Fruit fly (Drosophila melanogaster) whole organism, embryonic: Measurements from ENCODE around the gene eIF2Bepsilon.

Source experiments
- Antp ChIP-seq: fragments of 200-800 bp; sonication (Bioruptor generic); optimal IDR thresholded peaks from 3 replicates; lab custom pipeline; 2016; ENCODE audit warnings: missing biosample characterization, missing genetic modification characterization
- Bgb ChIP-seq: fragments of 200-800 bp; sonication (Bioruptor generic); IDR thresholded peaks from 2 replicates; pipeline ENCODE4 v1.3.6; 2022; ENCODE audit warnings: missing biosample characterization, missing genetic modification characterization; ENCODE audit not compliant: partially characterized antibody
- CG10321 ChIP-seq: fragments of 200-800 bp; sonication (Bioruptor generic); IDR thresholded peaks from 2 replicates; pipeline ENCODE4 v1.3.6; 2022; ENCODE audit warnings: missing biosample characterization, missing genetic modification characterization
- CG11085 ChIP-seq: fragments of 200-800 bp; sonication (Bioruptor generic); IDR thresholded peaks from 2 replicates; pipeline ENCODE4 v1.3.6; 2022; ENCODE audit warnings: missing biosample characterization, missing genetic modification characterization
- CG14050 ChIP-seq: fragments of 200-800 bp; sonication (Bioruptor generic); IDR thresholded peaks from 3 replicates; pipeline ENCODE4 v1.3.6; 2022; ENCODE audit warnings: missing biosample characterization, missing genetic modification characterization
- CG14710 ChIP-seq: fragments of 200-800 bp; sonication (Bioruptor generic); optimal IDR thresholded peaks from 3 replicates; lab custom pipeline; 2019; ENCODE audit warnings: missing biosample characterization, mild to moderate bottlenecking, missing genetic modification characterization, moderate library complexity
- CG15601 ChIP-seq: fragments of 200-800 bp; sonication (Bioruptor generic); optimal IDR thresholded peaks from 3 replicates; lab custom pipeline; 2019; ENCODE audit warnings: missing biosample characterization, mild to moderate bottlenecking, missing genetic modification characterization, moderate library complexity
- CG18011 ChIP-seq: fragments of 200-800 bp; sonication (Bioruptor generic); optimal IDR thresholded peaks from 2 replicates; lab custom pipeline; 2017; ENCODE audit warnings: missing biosample characterization, missing genetic modification characterization, mild to moderate bottlenecking, moderate library complexity, missing genotype
- CG18599 ChIP-seq: fragments of 200-800 bp; sonication (Bioruptor generic); optimal IDR thresholded peaks from 3 replicates; lab custom pipeline; 2017; ENCODE audit warnings: missing biosample characterization, missing genetic modification characterization, mild to moderate bottlenecking, moderate library complexity, missing genetic modification reagents
- CG2889 ChIP-seq: fragments of 200-800 bp; sonication (Bioruptor generic); IDR thresholded peaks from 3 replicates; pipeline ENCODE4 v1.3.6; 2022; ENCODE audit warnings: missing biosample characterization, missing genetic modification characterization
- CG30020 ChIP-seq: fragments of 200-800 bp; optimal IDR thresholded peaks from 2 replicates; lab custom pipeline; 2019; ENCODE audit warnings: missing biosample characterization, mild to moderate bottlenecking, missing genetic modification characterization, moderate library complexity
- CG30431 ChIP-seq: fragments of 200-800 bp; sonication (Bioruptor generic); optimal IDR thresholded peaks from 2 replicates; lab custom pipeline; 2017; ENCODE audit warnings: missing biosample characterization, missing genetic modification characterization
- CG34376 ChIP-seq: fragments of 200-800 bp; sonication (Bioruptor generic); optimal IDR thresholded peaks from 2 replicates; lab custom pipeline; 2018; ENCODE audit warnings: missing biosample characterization, mild to moderate bottlenecking, missing genetic modification characterization
- CG4424 ChIP-seq: fragments of 200-800 bp; sonication (Bioruptor generic); optimal IDR thresholded peaks from 3 replicates; lab custom pipeline; 2016; ENCODE audit warnings: missing biosample characterization, missing genetic modification characterization
- CG5953 ChIP-seq: fragments of 200-800 bp; sonication (Bioruptor generic); IDR thresholded peaks from 2 replicates; pipeline ENCODE4 v1.3.6; 2022; ENCODE audit warnings: missing biosample characterization, missing genetic modification characterization
- CG6854 ChIP-seq: fragments of 200-800 bp; sonication (Bioruptor generic); optimal IDR thresholded peaks from 3 replicates; lab custom pipeline; 2017; ENCODE audit warnings: missing biosample characterization, mild to moderate bottlenecking, missing genetic modification characterization
- CG7839 ChIP-seq: fragments of 200-800 bp; sonication (Bioruptor generic); optimal IDR thresholded peaks from 3 replicates; lab custom pipeline; 2018; ENCODE audit warnings: missing biosample characterization, mild to moderate bottlenecking, missing genetic modification characterization, moderate library complexity
- CG7987 ChIP-seq: fragments of 200-800 bp; sonication (Bioruptor generic); optimal IDR thresholded peaks from 2 replicates; lab custom pipeline; 2018; ENCODE audit warnings: missing biosample characterization, mild to moderate bottlenecking, missing genetic modification characterization, moderate library complexity
- CG9876 ChIP-seq: fragments of 200-800 bp; sonication (Bioruptor generic); optimal IDR thresholded peaks from 2 replicates; lab custom pipeline; 2016; ENCODE audit warnings: missing biosample characterization, missing genetic modification characterization
- Fer1 ChIP-seq: fragments of 200-800 bp; sonication (Bioruptor generic); optimal IDR thresholded peaks from 2 replicates; lab custom pipeline; 2017; ENCODE audit warnings: missing biosample characterization, mild to moderate bottlenecking, missing genetic modification characterization
- H2.0 ChIP-seq: fragments of 200-800 bp; sonication (Bioruptor generic); IDR thresholded peaks from 2 replicates; pipeline ENCODE4 v1.3.6; 2022; ENCODE audit warnings: missing biosample characterization, missing genetic modification characterization
- Hsf ChIP-seq: fragments of 200-800 bp; sonication (Bioruptor generic); optimal IDR thresholded peaks from 3 replicates; lab custom pipeline; 2016; ENCODE audit warnings: missing biosample characterization, missing genetic modification characterization
- MESR4 ChIP-seq: fragments of 200-800 bp; sonication (Bioruptor generic); optimal IDR thresholded peaks from 2 replicates; lab custom pipeline; 2018; ENCODE audit warnings: missing biosample characterization, mild to moderate bottlenecking, missing genetic modification characterization, moderate library complexity
- NC2β ChIP-seq: fragments of 200-800 bp; sonication (Bioruptor generic); optimal IDR thresholded peaks from 2 replicates; lab custom pipeline; 2016; ENCODE audit warnings: missing biosample characterization, missing genetic modification characterization
- NFAT ChIP-seq: fragments of 200-800 bp; sonication (Bioruptor generic); IDR thresholded peaks from 2 replicates; pipeline ENCODE4 v1.3.6; 2022; ENCODE audit warnings: missing biosample characterization, missing genetic modification characterization
- Oli ChIP-seq: fragments of 200-800 bp; sonication (Bioruptor generic); optimal IDR thresholded peaks from 2 replicates; lab custom pipeline; 2018; ENCODE audit warnings: missing biosample characterization, mild to moderate bottlenecking, missing genetic modification characterization, moderate library complexity
- Ravus ChIP-seq: fragments of 200-800 bp; sonication (Bioruptor generic); IDR thresholded peaks from 2 replicates; pipeline ENCODE4 v1.3.6; 2022; ENCODE audit warnings: missing biosample characterization, missing genetic modification characterization
- Rfx ChIP-seq: fragments of 200-800 bp; sonication (Bioruptor generic); IDR thresholded peaks from 2 replicates; pipeline ENCODE4 v1.3.6; 2022; ENCODE audit warnings: missing biosample characterization, missing genetic modification characterization
- Stat92E ChIP-seq, 3 experiments: fragments of >200 bp in 2 of 3; fragments of 200-800 bp in 1 of 3; sonication (Bioruptor generic) in 1 of 3; optimal IDR thresholded peaks; 2 replicates each; lab custom pipeline; 2017 to 2019; ENCODE audit warnings: missing biosample characterization in 3 of 3, missing genetic modification characterization in 3 of 3, mild to moderate bottlenecking in 1 of 3, moderate library complexity in 1 of 3
- Usf ChIP-seq: fragments of 200-800 bp; sonication (Bioruptor generic); optimal IDR thresholded peaks from 2 replicates; lab custom pipeline; 2017; ENCODE audit warnings: missing genotype, missing biosample characterization, missing genetic modification characterization
- aop ChIP-seq: fragments of 200-800 bp; sonication (Bioruptor generic); IDR thresholded peaks from 2 replicates; pipeline ENCODE4 v1.3.6; 2022; ENCODE audit warnings: missing biosample characterization, missing genetic modification characterization
- bbx ChIP-seq: fragments of 200-800 bp; sonication (Bioruptor generic); IDR thresholded peaks from 2 replicates; pipeline ENCODE4 v1.3.6; 2022; ENCODE audit warnings: missing biosample characterization, missing genetic modification characterization; ENCODE audit not compliant: partially characterized antibody
- bowl ChIP-seq: fragments of 200-800 bp; sonication (Bioruptor generic); IDR thresholded peaks from 2 replicates; pipeline ENCODE4 v1.3.6; 2022; ENCODE audit warnings: missing biosample characterization, missing genetic modification characterization
- bsh ChIP-seq, 2 experiments: fragments of 200-800 bp; sonication (Bioruptor generic); optimal IDR thresholded peaks; 2 replicates each; lab custom pipeline; 2017 to 2018; ENCODE audit warnings: mild to moderate bottlenecking in 2 of 2, missing biosample characterization in 2 of 2, missing genetic modification characterization in 2 of 2, moderate library complexity in 1 of 2
- corto ChIP-seq: fragments of 200-800 bp; sonication (Bioruptor generic); optimal IDR thresholded peaks from 2 replicates; lab custom pipeline; 2016; ENCODE audit warnings: missing biosample characterization, mild to moderate bottlenecking, missing genetic modification characterization, moderate library complexity
- cwo ChIP-seq: fragments of 200-800 bp; sonication (Bioruptor generic); optimal IDR thresholded peaks from 3 replicates; lab custom pipeline; 2017; ENCODE audit warnings: missing biosample characterization, missing genetic modification characterization, mild to moderate bottlenecking, moderate library complexity, missing genetic modification reagents
- fu2 ChIP-seq: fragments of 200-800 bp; sonication (Bioruptor generic); optimal IDR thresholded peaks from 2 replicates; lab custom pipeline; 2016; ENCODE audit warnings: missing biosample characterization, missing genetic modification characterization
- gsb ChIP-seq: fragments of 200-800 bp; sonication (Bioruptor generic); IDR thresholded peaks from 2 replicates; pipeline ENCODE4 v1.3.6; 2022; ENCODE audit warnings: missing biosample characterization, missing genetic modification characterization
- h ChIP-seq: fragments of >200 bp; optimal IDR thresholded peaks from 2 replicates; lab custom pipeline; 2017
- jing ChIP-seq: fragments of 200-800 bp; sonication (Bioruptor generic); optimal IDR thresholded peaks from 2 replicates; lab custom pipeline; 2018; ENCODE audit warnings: missing biosample characterization, mild to moderate bottlenecking, missing genetic modification characterization
- lab ChIP-seq: fragments of 200-800 bp; sonication (Bioruptor generic); optimal IDR thresholded peaks from 3 replicates; lab custom pipeline; 2017; ENCODE audit warnings: missing biosample characterization, missing genetic modification characterization, mild to moderate bottlenecking, moderate library complexity, missing genetic modification reagents
- lola ChIP-seq, 3 experiments: fragments of >200 bp in 2 of 3; fragments of 200-800 bp in 1 of 3; sonication (Bioruptor generic) in 1 of 3; optimal IDR thresholded peaks; 2 replicates each; lab custom pipeline; 2017 to 2019; ENCODE audit warnings: missing biosample characterization in 3 of 3, missing genetic modification characterization in 3 of 3, mild to moderate bottlenecking in 1 of 3, moderate library complexity in 1 of 3
- pnt ChIP-seq: fragments of 200-800 bp; sonication (Bioruptor generic); optimal IDR thresholded peaks from 3 replicates; lab custom pipeline; 2016; ENCODE audit warnings: missing biosample characterization, missing genetic modification characterization
- repo ChIP-seq: fragments of 200-800 bp; sonication (Bioruptor generic); optimal IDR thresholded peaks from 2 replicates; lab custom pipeline; 2016; ENCODE audit warnings: missing biosample characterization, missing genetic modification characterization
- salm ChIP-seq: fragments of 200-800 bp; sonication (Bioruptor generic); optimal IDR thresholded peaks from 2 replicates; lab custom pipeline; 2018; ENCODE audit warnings: missing biosample characterization, mild to moderate bottlenecking, missing genetic modification characterization
- twi ChIP-seq: fragments of 200-800 bp; optimal IDR thresholded peaks from 2 replicates; lab custom pipeline; 2019; ENCODE audit warnings: missing biosample characterization, mild to moderate bottlenecking, missing genetic modification characterization, moderate library complexity
- vfl ChIP-seq: fragments of 200-800 bp; sonication (Bioruptor generic); optimal IDR thresholded peaks from 2 replicates; lab custom pipeline; 2016; ENCODE audit warnings: missing biosample characterization, missing genetic modification characterization

The eIF2Bepsilon gene

DNA sequence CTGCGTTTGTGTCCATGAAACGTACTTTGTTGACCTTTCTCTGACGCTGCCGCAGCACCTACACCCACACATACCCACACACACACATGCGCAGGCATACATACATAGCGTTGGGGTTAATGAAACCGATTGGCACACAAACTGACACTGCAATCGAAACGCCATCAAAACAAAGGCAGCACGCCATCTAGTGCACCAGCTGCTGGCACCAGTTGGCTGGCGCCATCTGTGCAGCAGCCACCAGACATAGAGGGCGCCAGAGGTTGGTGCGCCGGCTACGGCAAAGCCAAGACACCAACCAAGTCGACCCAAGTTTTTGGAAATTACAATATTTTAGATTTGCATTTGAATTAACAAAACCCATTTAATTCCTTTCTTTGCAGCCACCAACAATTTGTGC, 30.2 kb upstream of the eIF2Bepsilon start (continued):
- TF ChIP-seq Oli (tag; lab: Kevin White, UChicago), result no peak
- TF ChIP-seq salm (tag; lab: Kevin White, UChicago), result no peak
- no peak for TF ChIP-seq jing (GFP tag; lab: Kevin White, UChicago)
- TF ChIP-seq bbx (GFP tag; lab: Robert Waterston, UW), result peak; percentile 53
- TF ChIP-seq NC2β (GFP tag; lab: Kevin White, UChicago), result peak; percentile 58
- no peak for TF ChIP-seq CG14050
- peak; percentile 81 for TF ChIP-seq CG9876
- TF ChIP-seq repo (GFP tag; lab: Kevin White, UChicago), result peak; percentile 43

DNA sequence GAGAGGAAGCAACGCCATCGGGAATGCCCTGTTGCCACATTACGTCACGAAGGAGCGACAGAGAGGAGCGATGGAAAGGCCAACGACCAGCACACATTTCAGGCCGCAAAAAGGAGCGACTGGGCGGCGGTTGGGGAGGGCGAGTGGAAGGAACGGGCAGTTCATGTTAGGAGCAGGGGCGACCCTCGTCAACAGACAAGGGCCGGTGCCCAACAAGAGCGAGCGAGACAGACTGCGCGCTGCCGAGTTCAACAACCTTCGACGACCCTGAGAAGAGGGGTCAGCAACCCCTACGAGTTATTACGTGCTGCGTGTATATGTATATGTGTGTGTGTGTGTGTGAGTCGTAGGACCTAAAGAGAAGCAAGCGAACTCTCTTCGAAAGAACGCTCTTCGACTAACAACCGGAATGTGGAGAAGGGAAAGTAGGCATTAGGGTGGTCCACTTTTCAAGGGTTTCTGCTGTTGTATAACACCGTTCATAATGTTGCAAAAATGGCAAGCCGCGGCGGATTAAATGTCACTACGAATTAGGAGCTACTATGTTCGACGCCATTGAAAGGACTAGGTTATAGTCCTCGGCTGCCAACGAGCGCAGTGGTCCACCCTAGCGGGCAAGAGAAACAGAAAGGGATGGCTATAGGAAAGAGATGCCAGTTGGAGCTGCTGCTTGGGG, 28.9 kb upstream of the eIF2Bepsilon start:
- TF ChIP-seq CG2889 (GFP tag; lab: Robert Waterston, UW) (peak; percentile 82), CG10321 (peak; percentile 59), CG7839 (tag; lab: Kevin White, UChicago) (peak; percentile 95), MESR4 (GFP tag; lab: Kevin White, UChicago) (peak; percentile 76), h (lab: Kevin White, UChicago) (no peak), CG30431 (GFP tag; lab: Kevin White, UChicago) (peak; percentile 96), Rfx (peak; percentile 96), CG11085 (GFP tag; lab: Robert Waterston, UW) (peak; percentile 76), lola (GFP tag; optimal IDR thresholded peaks at IDR 0.05; lab: Kevin White, UChicago) (peak in 1 of 3 experiments; percentile 91), salm (tag; lab: Kevin White, UChicago) (peak; percentile 93), H2.0 (GFP tag; lab: Robert Waterston, UW) (peak; percentile 94), CG34376 (GFP tag; lab: Kevin White, UChicago) (peak; percentile 83), CG5953 (GFP tag; lab: Robert Waterston, UW) (peak; percentile 91), vfl (peak; percentile 84), lab (GFP tag; lab: Kevin White, UChicago) (peak; percentile 98), corto (GFP tag; lab: Kevin White, UChicago) (peak; percentile 93), aop (GFP tag; lab: Robert Waterston, UW) (peak; percentile 78), bowl (GFP tag; lab: Robert Waterston, UW) (peak; percentile 77; the same call in 1 of the 2 replicates), pnt (GFP tag; lab: Kevin White, UChicago) (peak; percentile 94), fu2 (GFP tag; lab: Kevin White, UChicago) (peak; percentile 91), Stat92E (GFP tag; optimal IDR thresholded peaks at IDR 0.05; lab: Kevin White, UChicago) (peak in 1 of 3 experiments; percentile 22), gsb (GFP tag; lab: Robert Waterston, UW) (peak; percentile 68), CG15601 (tag; lab: Kevin White, UChicago) (peak; percentile 94), twi (tag; lab: Kevin White, UChicago) (peak; percentile 76), Bgb (GFP tag; lab: Robert Waterston, UW) (no peak), CG18011 (peak; percentile 87), CG7987 (GFP tag; lab: Kevin White, UChicago) (peak; percentile 93), cwo (GFP tag; lab: Kevin White, UChicago) (peak; percentile 93), Usf (GFP tag; lab: Kevin White, UChicago) (peak; percentile 81), CG6854 (peak; percentile 93), Antp (GFP tag; lab: Kevin White, UChicago) (peak; percentile 98), CG18599 (GFP tag; lab: Kevin White, UChicago) (peak; percentile 98), Fer1 (GFP tag; lab: Kevin White, UChicago) (peak; percentile 97), CG30020 (tag; lab: Kevin White, UChicago) (peak; percentile 70), Hsf (peak; percentile 95), CG4424 (GFP tag; lab: Kevin White, UChicago) (peak; percentile 97), CG14710 (tag; lab: Kevin White, UChicago) (peak; percentile 94), Ravus (GFP tag; lab: Robert Waterston, UW) (peak; percentile 75), NFAT (GFP tag; lab: Robert Waterston, UW) (peak; percentile 76), bsh (GFP tag; optimal IDR thresholded peaks at IDR 0.05; lab: Kevin White, UChicago) (peak; percentile 98 to 99)
